Worm (Caenorhabditis elegans) whole organism, L4 larva: ENCODE measurements around the gene gta-1.

Source experiments
- D1046.2 ChIP-seq: fragments of 200-800 bp; sonication (Bioruptor generic); IDR thresholded peaks from 2 replicates; pipeline ENCODE4 v1.3.6; 2022; ENCODE audit warnings: missing genetic modification characterization, missing compliant biosample characterization
- ZK546.5 ChIP-seq, 2 experiments: sonication (generic microtip); optimal IDR thresholded peaks; 2 replicates each; lab custom pipeline; 2017; ENCODE audit warnings: missing biosample characterization in 2 of 2, missing genetic modification characterization in 2 of 2
- ceh-62 ChIP-seq: sonication (generic microtip); optimal IDR thresholded peaks from 2 replicates; lab custom pipeline; 2017; ENCODE audit warnings: missing biosample characterization, missing genetic modification characterization
- dpl-1 ChIP-seq: fragments of 150-350 bp; optimal IDR thresholded peaks from 2 replicates; lab custom pipeline; 2014; ENCODE audit warnings: missing biosample characterization, missing genetic modification reagents, missing genetic modification characterization
- gei-8 ChIP-seq: fragments of 200-800 bp; sonication (Bioruptor generic); optimal IDR thresholded peaks from 2 replicates; lab custom pipeline; 2018; ENCODE audit warnings: mild to moderate bottlenecking, missing genetic modification characterization, missing compliant biosample characterization
- hmg-1.1 ChIP-seq: fragments of 200-800 bp; sonication (Bioruptor generic); IDR thresholded peaks from 2 replicates; pipeline ENCODE4 v1.3.6; 2022; ENCODE audit warnings: missing genetic modification reagents, missing genetic modification characterization, missing compliant biosample characterization
- mdl-1 ChIP-seq, 2 experiments: fragments of 150-350 bp in 1 of 2; sonication (generic microtip) in 1 of 2; optimal IDR thresholded peaks; 2 replicates each; lab custom pipeline; 2014 to 2017; ENCODE audit warnings: missing biosample characterization in 2 of 2, missing genetic modification characterization in 2 of 2
- unc-39 ChIP-seq: sonication (generic microtip); optimal IDR thresholded peaks from 2 replicates; lab custom pipeline; 2017; ENCODE audit warnings: missing biosample characterization, missing genetic modification characterization
- unc-62 ChIP-seq, 3 experiments: fragments of 150-350 bp in 1 of 3; sonication (generic microtip); optimal IDR thresholded peaks in 2 of 3; peaks in 1 of 3; 1 replicate in 1 of 3; 2 replicates in 2 of 3; lab custom pipeline; 2014 to 2017; ENCODE audit warnings: missing biosample characterization in 3 of 3, missing genetic modification characterization in 3 of 3, missing genetic modification reagents in 3 of 3, missing genotype in 1 of 3

ce11 chrIV:10155475-10155874 lies 25.0 kb upstream of the gta-1 start, which contains the start of gene ttr-54:
- TF ChIP-seq dpl-1 (GFP tag; lab: Kevin White, UChicago) (no peak), unc-62 (GFP tag; optimal IDR thresholded peaks at IDR 0.05 in 1 of 2; lab: Kevin White, UChicago) (no peak), unc-62 (tag; optimal IDR thresholded peaks at IDR 0.05; lab: Kevin White, UChicago) (no peak), gei-8 (no peak), unc-39 (tag; lab: Kevin White, UChicago) (no peak), mdl-1 (tag; optimal IDR thresholded peaks at IDR 0.05; lab: Kevin White, UChicago) (no peak), hmg-1.1 (GFP tag; lab: Robert Waterston, UW) (no peak), D1046.2 (GFP tag; lab: Robert Waterston, UW) (no peak), ceh-62 (no peak), ZK546.5 (tag; optimal IDR thresholded peaks at IDR 0.05; lab: Kevin White, UChicago) (no peak)
